Worm (Caenorhabditis elegans) whole organism, young adult: ENCODE results near the gene F44E2.7.
A peak's percentile ranks its signal among the peaks of the same experiment; 100 is the strongest.

Source experiments
- F10E7.11 ChIP-seq: sonication (generic microtip); optimal IDR thresholded peaks from 2 replicates; lab custom pipeline; 2017; ENCODE audit warnings: mild to moderate bottlenecking, missing genetic modification characterization, moderate library complexity, missing compliant biosample characterization
- F55B11.4 ChIP-seq: sonication (generic microtip); optimal IDR thresholded peaks from 2 replicates; lab custom pipeline; 2016; ENCODE audit warnings: missing compliant biosample characterization, missing genetic modification characterization, borderline replicate concordance; ENCODE audit not compliant: insufficient read depth
- ama-1 ChIP-seq, 3 experiments: fragments of 150-350 bp in 1 of 3; sonication (generic microtip) in 2 of 3; optimal IDR thresholded peaks; 2 replicates each; lab custom pipeline; 2014 to 2018; ENCODE audit warnings: missing biosample characterization in 2 of 3, missing genetic modification characterization in 2 of 3, missing genetic modification reagents in 2 of 3
- ceh-100 ChIP-seq: fragments of 200-800 bp; sonication (Bioruptor generic); IDR thresholded peaks from 2 replicates; pipeline ENCODE4 v1.3.6; 2022; ENCODE audit warnings: missing genetic modification reagents, missing genetic modification characterization, missing compliant biosample characterization
- dpl-1 ChIP-seq: fragments of 150-350 bp; optimal IDR thresholded peaks from 2 replicates; lab custom pipeline; 2014; ENCODE audit warnings: missing biosample characterization, missing genetic modification reagents, missing genetic modification characterization
- let-607 ChIP-seq, 2 experiments: fragments of 200-800 bp in 1 of 2; sonication (Bioruptor generic) in 1 of 2; sonication (generic microtip) in 1 of 2; optimal IDR thresholded peaks; 2 replicates each; lab custom pipeline; 2016 to 2018; ENCODE audit warnings: mild to moderate bottlenecking in 2 of 2, missing compliant biosample characterization in 2 of 2, missing genetic modification characterization in 2 of 2, moderate library complexity in 2 of 2, missing genotype in 1 of 2
- lin-26 ChIP-seq: fragments of 200-800 bp; sonication (Bioruptor generic); IDR thresholded peaks from 2 replicates; pipeline ENCODE4 v1.3.6; 2022; ENCODE audit warnings: missing genetic modification reagents, missing genetic modification characterization, missing compliant biosample characterization
- mel-28 ChIP-seq: sonication (generic microtip); optimal IDR thresholded peaks from 2 replicates; lab custom pipeline; 2016; ENCODE audit warnings: borderline replicate concordance, mild to moderate bottlenecking, missing genetic modification characterization, missing compliant biosample characterization
- repo-1 ChIP-seq: sonication (generic microtip); optimal IDR thresholded peaks from 2 replicates; lab custom pipeline; 2017; ENCODE audit warnings: mild to moderate bottlenecking, missing genetic modification characterization, missing compliant biosample characterization
- tbp1 ChIP-seq: fragments of 200-800 bp; sonication (Bioruptor generic); optimal IDR thresholded peaks from 2 replicates; lab custom pipeline; 2018; ENCODE audit warnings: mild to moderate bottlenecking, missing genetic modification characterization, missing compliant biosample characterization
- unc-62 ChIP-seq: fragments of 150-350 bp; optimal IDR thresholded peaks from 2 replicates; lab custom pipeline; 2014; ENCODE audit warnings: missing biosample characterization, missing genetic modification reagents, missing genetic modification characterization

DNA sequence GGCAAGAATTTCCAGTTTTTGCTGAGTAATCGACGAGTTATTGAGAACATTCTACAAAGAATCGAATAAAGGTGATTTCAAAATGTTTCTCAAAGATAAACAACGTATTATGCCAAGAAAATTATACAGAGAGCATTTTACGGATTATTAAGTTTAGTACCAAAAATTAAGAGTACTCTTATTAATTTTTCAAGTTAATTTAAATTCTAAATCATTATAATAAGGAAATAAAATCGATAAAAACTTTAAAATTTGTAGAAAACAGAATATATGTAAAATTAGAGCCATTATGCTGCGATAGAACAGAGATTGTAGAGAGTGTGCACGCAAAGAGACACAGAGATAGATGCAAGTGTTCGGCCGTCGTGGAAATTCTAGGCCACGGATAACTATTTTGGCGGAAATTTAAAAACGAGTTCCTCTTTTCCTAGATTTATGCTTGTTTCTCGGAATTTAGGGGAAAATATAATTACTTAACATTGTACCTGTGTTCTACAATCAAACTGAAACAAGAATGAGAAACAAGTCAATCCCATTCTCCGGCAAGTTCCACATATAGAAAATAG lies 2.3 kb upstream of the F44E2.7 start, which contains the start of gene F44E2.9:
- TF ChIP-seq mel-28 (no peak), dpl-1 (peak; percentile 79), F10E7.11 (no peak), repo-1 (no peak), let-607 (tag; optimal IDR thresholded peaks at IDR 0.05; lab: Kevin White, UChicago) (no peak), lin-26 (GFP tag; lab: Robert Waterston, UW) (no peak), unc-62 (GFP tag; lab: Kevin White, UChicago) (no peak), ceh-100 (no peak), F55B11.4 (tag; lab: Kevin White, UChicago) (no peak), ama-1 (optimal IDR thresholded peaks at IDR 0.05; lab: Kevin White, UChicago) (no peak), ama-1 (GFP tag; optimal IDR thresholded peaks at IDR 0.05; lab: Kevin White, UChicago) (no peak), tbp1 (peak; percentile 35)
